Worm (Caenorhabditis elegans) whole organism, L1 larva: ENCODE measurements around the gene set-15.
A peak's percentile ranks its signal among the peaks of the same experiment; 100 is the strongest.

ENCODE experiments used
- C04F5.9 ChIP-seq: sonication (generic microtip); optimal IDR thresholded peaks from 2 replicates; lab custom pipeline; 2016; ENCODE audit warnings: missing genetic modification characterization, missing compliant biosample characterization
- C16A3.4 ChIP-seq: fragments of 150-350 bp; optimal IDR thresholded peaks from 2 replicates; lab custom pipeline; 2014; ENCODE audit warnings: missing biosample characterization, missing genetic modification characterization
- aly-2 ChIP-seq: fragments of 150-350 bp; optimal IDR thresholded peaks from 2 replicates; lab custom pipeline; 2014; ENCODE audit warnings: missing biosample characterization, missing genetic modification characterization
- ama-1 ChIP-seq: fragments of 150-350 bp; optimal IDR thresholded peaks from 2 replicates; lab custom pipeline; 2014
- blmp-1 ChIP-seq: fragments of 150-350 bp; optimal IDR thresholded peaks from 2 replicates; lab custom pipeline; 2014; ENCODE audit warnings: missing biosample characterization, missing genetic modification characterization
- ceh-8 ChIP-seq: fragments of 200-800 bp; sonication (Bioruptor generic); optimal IDR thresholded peaks from 2 replicates; lab custom pipeline; 2018; ENCODE audit warnings: mild to moderate bottlenecking, missing genetic modification characterization, moderate library complexity, missing compliant biosample characterization
- ceh-90 ChIP-seq: sonication (generic microtip); optimal IDR thresholded peaks from 2 replicates; lab custom pipeline; 2016; ENCODE audit warnings: missing genetic modification characterization, missing compliant biosample characterization
- dpl-1 ChIP-seq, 3 experiments: fragments of 150-350 bp in 2 of 3; sonication (generic microtip) in 1 of 3; optimal IDR thresholded peaks; 2 replicates each; lab custom pipeline; 2014 to 2017; ENCODE audit warnings: missing biosample characterization in 3 of 3, missing genetic modification characterization in 3 of 3, missing genetic modification reagents in 3 of 3
- dsc-1 ChIP-seq: sonication (generic microtip); optimal IDR thresholded peaks from 2 replicates; lab custom pipeline; 2016; ENCODE audit warnings: mild to moderate bottlenecking, missing genetic modification characterization, missing compliant biosample characterization
- efl-1 ChIP-seq, 4 experiments: fragments of 150-350 bp; optimal IDR thresholded peaks in 3 of 4; peaks in 1 of 4; 1 replicate in 1 of 4; 2 replicates in 3 of 4; lab custom pipeline; 2014; ENCODE audit warnings: missing biosample characterization in 2 of 4, missing genetic modification characterization in 2 of 4, missing genetic modification reagents in 2 of 4
- efl-3 ChIP-seq: fragments of 200-800 bp; sonication (Bioruptor generic); optimal IDR thresholded peaks from 2 replicates; lab custom pipeline; 2018; ENCODE audit warnings: mild to moderate bottlenecking, missing genetic modification characterization, missing compliant biosample characterization
- egl-13 ChIP-seq: sonication (generic microtip); optimal IDR thresholded peaks from 2 replicates; lab custom pipeline; 2016; ENCODE audit warnings: missing genotype, missing genetic modification reagents, missing genetic modification characterization, missing compliant biosample characterization
- fos-1 ChIP-seq: fragments of 150-350 bp; optimal IDR thresholded peaks from 2 replicates; lab custom pipeline; 2014; ENCODE audit warnings: missing biosample characterization, missing genetic modification characterization
- hlh-17 ChIP-seq: fragments of 200-800 bp; sonication (Bioruptor generic); optimal IDR thresholded peaks from 2 replicates; lab custom pipeline; 2018; ENCODE audit warnings: missing genetic modification characterization, mild to moderate bottlenecking, missing compliant biosample characterization, moderate library complexity, borderline replicate concordance
- hlh-4 ChIP-seq: sonication (generic microtip); optimal IDR thresholded peaks from 2 replicates; lab custom pipeline; 2016; ENCODE audit warnings: mild to moderate bottlenecking, missing genetic modification characterization, missing compliant biosample characterization
- hpl-2 ChIP-seq: fragments of 150-350 bp; optimal IDR thresholded peaks from 2 replicates; lab custom pipeline; 2014; ENCODE audit warnings: missing biosample characterization, missing genetic modification reagents, missing genetic modification characterization
- irx-1 ChIP-seq: sonication (generic microtip); optimal IDR thresholded peaks from 2 replicates; lab custom pipeline; 2016; ENCODE audit warnings: missing genetic modification characterization, missing compliant biosample characterization
- isw-1 ChIP-seq: fragments of 200-800 bp; sonication (Bioruptor generic); IDR thresholded peaks from 2 replicates; pipeline ENCODE4 v1.3.6; 2022; ENCODE audit warnings: missing genetic modification characterization, missing compliant biosample characterization
- lin-13 ChIP-seq: fragments of 150-350 bp; optimal IDR thresholded peaks from 2 replicates; lab custom pipeline; 2014; ENCODE audit warnings: missing biosample characterization, missing genetic modification reagents, missing genetic modification characterization
- lin-35 ChIP-seq, 2 experiments: fragments of 150-350 bp; optimal IDR thresholded peaks; 2 replicates each; lab custom pipeline; 2014; ENCODE audit warnings: missing biosample characterization in 2 of 2, missing genetic modification characterization in 2 of 2, missing genetic modification reagents in 2 of 2
- lsy-2 ChIP-seq, 2 experiments: fragments of 150-350 bp; optimal IDR thresholded peaks; 2 replicates each; lab custom pipeline; 2014; ENCODE audit warnings: missing biosample characterization in 2 of 2, missing genetic modification characterization in 2 of 2
- mab-9 ChIP-seq: fragments of 200-800 bp; sonication (Bioruptor generic); IDR thresholded peaks from 2 replicates; pipeline ENCODE4 v1.3.6; 2022; ENCODE audit warnings: missing genetic modification reagents, missing genetic modification characterization, missing compliant biosample characterization
- mep-1 ChIP-seq: fragments of 150-350 bp; optimal IDR thresholded peaks from 2 replicates; lab custom pipeline; 2014; ENCODE audit warnings: missing biosample characterization, missing genetic modification characterization
- nhr-11 ChIP-seq: fragments of 150-350 bp; optimal IDR thresholded peaks from 2 replicates; lab custom pipeline; 2014; ENCODE audit warnings: missing biosample characterization, missing genetic modification characterization
- nhr-20 ChIP-seq: sonication (generic microtip); optimal IDR thresholded peaks from 2 replicates; lab custom pipeline; 2016; ENCODE audit warnings: mild to moderate bottlenecking, missing genetic modification characterization, missing compliant biosample characterization
- nhr-237 ChIP-seq: fragments of 150-350 bp; optimal IDR thresholded peaks from 2 replicates; lab custom pipeline; 2014; ENCODE audit warnings: missing biosample characterization, missing genetic modification characterization
- nhr-28 ChIP-seq: fragments of 150-350 bp; optimal IDR thresholded peaks from 2 replicates; lab custom pipeline; 2014; ENCODE audit warnings: missing biosample characterization, missing genetic modification characterization
- nhr-47 ChIP-seq: sonication (generic microtip); optimal IDR thresholded peaks from 2 replicates; lab custom pipeline; 2016; ENCODE audit warnings: mild to moderate bottlenecking, missing genetic modification characterization, moderate library complexity, missing compliant biosample characterization
- nhr-71 ChIP-seq: sonication (generic microtip); optimal IDR thresholded peaks from 2 replicates; lab custom pipeline; 2016; ENCODE audit warnings: mild to moderate bottlenecking, missing genetic modification characterization, moderate library complexity, missing compliant biosample characterization
- nhr-77 ChIP-seq: fragments of 150-350 bp; optimal IDR thresholded peaks from 2 replicates; lab custom pipeline; 2014; ENCODE audit warnings: missing biosample characterization, missing genetic modification characterization
- nhr-84 ChIP-seq: sonication (generic microtip); optimal IDR thresholded peaks from 2 replicates; lab custom pipeline; 2017; ENCODE audit warnings: missing biosample characterization, missing genetic modification characterization
- nhr-85 ChIP-seq: sonication (generic microtip); peaks from one replicate; lab custom pipeline; 2016; ENCODE audit warnings: missing genetic modification characterization, inconsistent platforms, missing compliant biosample characterization
- nhr-90 ChIP-seq: sonication (generic microtip); optimal IDR thresholded peaks from 2 replicates; lab custom pipeline; 2016; ENCODE audit warnings: mild to moderate bottlenecking, missing genetic modification characterization, missing compliant biosample characterization; ENCODE audit not compliant: poor library complexity
- rnt-1 ChIP-seq: sonication (generic microtip); optimal IDR thresholded peaks from 2 replicates; lab custom pipeline; 2016; ENCODE audit warnings: mild to moderate bottlenecking, missing genetic modification characterization, moderate library complexity, missing compliant biosample characterization
- snu-23 ChIP-seq: sonication (generic microtip); optimal IDR thresholded peaks from 2 replicates; lab custom pipeline; 2016; ENCODE audit warnings: missing genetic modification characterization, missing compliant biosample characterization
- sox-4 ChIP-seq: sonication (generic microtip); optimal IDR thresholded peaks from 2 replicates; lab custom pipeline; 2016; ENCODE audit warnings: missing genetic modification characterization, missing compliant biosample characterization
- swsn-7 ChIP-seq: sonication (generic microtip); optimal IDR thresholded peaks from 2 replicates; lab custom pipeline; 2016; ENCODE audit warnings: missing genetic modification characterization, missing compliant biosample characterization
- tbx-2 ChIP-seq: sonication (generic microtip); optimal IDR thresholded peaks from 2 replicates; lab custom pipeline; 2016; ENCODE audit warnings: missing genetic modification characterization, missing compliant biosample characterization
- tlp-1 ChIP-seq: fragments of 150-350 bp; optimal IDR thresholded peaks from 2 replicates; lab custom pipeline; 2014; ENCODE audit warnings: missing biosample characterization, missing genetic modification characterization
- unc-130 ChIP-seq: fragments of 150-350 bp; optimal IDR thresholded peaks from 2 replicates; lab custom pipeline; 2017; ENCODE audit warnings: missing biosample characterization, missing genetic modification characterization, inconsistent platforms
- unc-86 ChIP-seq: sonication (generic microtip); optimal IDR thresholded peaks from 2 replicates; lab custom pipeline; 2016; ENCODE audit warnings: missing genetic modification characterization, missing compliant biosample characterization
- zag-1 ChIP-seq: fragments of 150-350 bp; optimal IDR thresholded peaks from 2 replicates; lab custom pipeline; 2014; ENCODE audit warnings: missing biosample characterization, missing genetic modification characterization
- zip-4 ChIP-seq: fragments of 200-800 bp; sonication (Bioruptor generic); optimal IDR thresholded peaks from 2 replicates; lab custom pipeline; 2018; ENCODE audit warnings: mild to moderate bottlenecking, missing genetic modification characterization, moderate library complexity, missing compliant biosample characterization
- ztf-4 ChIP-seq: fragments of 150-350 bp; optimal IDR thresholded peaks from 2 replicates; lab custom pipeline; 2014; ENCODE audit warnings: missing biosample characterization, missing genetic modification characterization

The set-15 gene

ce11 chrIV:4748408-4749105 lies 31.5 kb downstream of the set-15 start, which contains the start of gene cyc-2.1 (continued):
- peak; percentile 22 for TF ChIP-seq ztf-4 (tag; lab: Kevin White, UChicago)
- TF ChIP-seq ceh-90: no peak
- no peak for TF ChIP-seq nhr-11 (tag; lab: Kevin White, UChicago)
- no peak for TF ChIP-seq blmp-1
- TF ChIP-seq isw-1: peak; percentile 38; the same call in 1 of the 2 replicates
- peak in 2 of 3 experiments; percentile 34 for TF ChIP-seq dpl-1 (GFP tag; optimal IDR thresholded peaks at IDR 0.05; lab: Kevin White, UChicago)
- no peak for TF ChIP-seq fos-1 (tag; lab: Kevin White, UChicago)
- peak; percentile 80 to 91 for TF ChIP-seq lsy-2 (tag; optimal IDR thresholded peaks at IDR 0.05; lab: Kevin White, UChicago)
- TF ChIP-seq nhr-85 (tag; lab: Kevin White, UChicago): peak; percentile 68
- peak; percentile 34 for TF ChIP-seq nhr-237 (tag; lab: Kevin White, UChicago)
- TF ChIP-seq C16A3.4: peak; percentile 58
- peak; percentile 58 for TF ChIP-seq tbx-2 (tag; lab: Kevin White, UChicago)
- peak; percentile 21 for TF ChIP-seq dsc-1
- peak; percentile 42 for TF ChIP-seq aly-2 (tag; lab: Kevin White, UChicago)
- peak; percentile 36 for TF ChIP-seq lin-13 (GFP tag; lab: Kevin White, UChicago)
- TF ChIP-seq nhr-71 (tag; lab: Kevin White, UChicago): peak; percentile 71
- no peak for TF ChIP-seq zip-4 (GFP tag; lab: Kevin White, UChicago)
- TF ChIP-seq unc-86 (tag; lab: Kevin White, UChicago): peak; percentile 30
- TF ChIP-seq snu-23 (GFP tag; lab: Kevin White, UChicago): peak; percentile 70
- peak; percentile 26 for TF ChIP-seq hpl-2 (GFP tag; lab: Kevin White, UChicago)
- peak; percentile 59 for TF ChIP-seq swsn-7
- no peak for TF ChIP-seq nhr-28 (tag; lab: Kevin White, UChicago)
- no peak for TF ChIP-seq ceh-8 (GFP tag; lab: Kevin White, UChicago)
- no peak for TF ChIP-seq efl-3 (GFP tag; lab: Kevin White, UChicago)
- TF ChIP-seq tlp-1 (tag; lab: Kevin White, UChicago): no peak
- TF ChIP-seq nhr-47 (tag; lab: Kevin White, UChicago): peak; percentile 38
- peak; percentile 37 for TF ChIP-seq nhr-90 (tag; lab: Kevin White, UChicago)
- no peak for TF ChIP-seq sox-4 (tag; lab: Kevin White, UChicago)
- peak; percentile 55 for TF ChIP-seq mep-1 (tag; lab: Kevin White, UChicago)
- TF ChIP-seq egl-13: peak; percentile 6

ce11 chrIV:4747553-4747952 lies 32.5 kb downstream of the set-15 start, which contains the start of gene tctn-1:
Gene tctn-1 (minus strand): TSS chrIV:4747832.
- no peak for TF ChIP-seq zag-1 (tag; lab: Kevin White, UChicago)
- peak; percentile 50 for TF ChIP-seq nhr-71 (tag; lab: Kevin White, UChicago)
- TF ChIP-seq hlh-17 (GFP tag; lab: Kevin White, UChicago): no peak
- TF ChIP-seq hlh-4 (tag; lab: Kevin White, UChicago): no peak
- peak; percentile 2 for TF ChIP-seq swsn-7
- TF ChIP-seq nhr-85 (tag; lab: Kevin White, UChicago): peak; percentile 55
- TF ChIP-seq zip-4 (GFP tag; lab: Kevin White, UChicago): no peak
- TF ChIP-seq unc-130: peak; percentile 22
- TF ChIP-seq lin-35 (GFP tag; optimal IDR thresholded peaks at IDR 0.05; lab: Kevin White, UChicago): no peak
- no peak for TF ChIP-seq nhr-84 (tag; lab: Kevin White, UChicago)
- peak; percentile 43 to 51 for TF ChIP-seq lsy-2 (tag; optimal IDR thresholded peaks at IDR 0.05; lab: Kevin White, UChicago)
- TF ChIP-seq nhr-20 (tag; lab: Kevin White, UChicago): peak; percentile 20
- no peak for TF ChIP-seq C04F5.9
- TF ChIP-seq aly-2 (tag; lab: Kevin White, UChicago): no peak
- no peak for TF ChIP-seq irx-1
- no peak for TF ChIP-seq blmp-1
- TF ChIP-seq efl-1 (optimal IDR thresholded peaks at IDR 0.05; lab: Kevin White, UChicago): no peak
- TF ChIP-seq efl-1 (GFP tag; optimal IDR thresholded peaks at IDR 0.05 in 1 of 2; lab: Kevin White, UChicago): peak in 1 of 2 experiments; percentile 35
- TF ChIP-seq rnt-1: peak; percentile 63
- TF ChIP-seq nhr-77 (tag; lab: Kevin White, UChicago): no peak
- no peak for TF ChIP-seq mab-9 (GFP tag; lab: Robert Waterston, UW)
- no peak for TF ChIP-seq ama-1 (lab: Kevin White, UChicago)
